Fruit fly (Drosophila melanogaster): ENCODE measurements around the gene CG32563.
A peak's percentile ranks its signal among the peaks of the same experiment; 100 is the strongest.

Gene CG32563

DNA sequence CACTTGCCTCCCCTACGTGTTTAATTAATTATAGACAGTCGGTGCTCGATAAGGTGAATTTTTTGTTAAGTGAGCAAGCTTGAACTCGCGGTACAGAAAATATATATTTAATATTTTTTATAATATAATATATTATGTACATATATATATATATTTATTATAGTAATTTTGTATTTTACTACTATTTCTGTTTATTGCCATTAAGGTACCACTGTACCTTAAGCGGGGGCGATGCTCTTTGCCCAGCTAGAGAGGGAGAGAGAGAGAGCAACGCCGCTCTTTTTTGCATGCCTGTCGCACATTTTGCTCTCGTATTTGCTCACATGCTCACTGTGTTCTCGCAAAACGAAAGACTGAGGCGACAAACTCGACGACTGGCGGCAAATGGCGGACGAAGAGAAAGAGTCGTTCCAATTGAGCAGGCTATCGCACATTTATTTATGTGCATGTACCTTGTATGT is 37.7 kb upstream of the CG32563 start:
- TF ChIP-seq Poxn (GFP tag; IDR thresholded peaks at IDR 0.05): 0 out of 2 replicates have a peak, but pooled peaks have one; percentile 25
- TF ChIP-seq Hr51 (GFP tag; optimal IDR thresholded peaks at IDR 0.05): peak in 1 of 2 experiments; percentile 64
- 0 out of 2 replicates have a peak, but pooled peaks have one; percentile 23 for TF ChIP-seq Awh (GFP tag; IDR thresholded peaks at IDR 0.05)
- TF ChIP-seq Nf-YA (GFP tag; IDR thresholded peaks at IDR 0.05): no peak
- TF ChIP-seq CG11247 (GFP tag; IDR thresholded peaks at IDR 0.05): peak; percentile 63; the same call in 1 of the 2 replicates
- TF ChIP-seq Elba2 (GFP tag; optimal IDR thresholded peaks at IDR 0.05): peak; percentile 77
- peak; percentile 23 for TF ChIP-seq CG17359 (tag; optimal IDR thresholded peaks at IDR 0.05)
- TF ChIP-seq al (GFP tag; IDR thresholded peaks at IDR 0.05): peak; percentile 41; the same call in 1 of the 2 replicates
- peak; percentile 79 for TF ChIP-seq CG9932 (GFP tag; IDR thresholded peaks at IDR 0.05)
- TF ChIP-seq E2f2 (GFP tag; IDR thresholded peaks at IDR 0.05): peak; percentile 30; the same call in 1 of the 2 replicates
- TF ChIP-seq Stat92E (GFP tag; optimal IDR thresholded peaks at IDR 0.05): no peak
- no peak for TF ChIP-seq pfk (GFP tag; optimal IDR thresholded peaks at IDR 0.05)
- TF ChIP-seq zen2 (GFP tag; IDR thresholded peaks at IDR 0.05; ENCODE audit: partially characterized antibody): no peak
- peak; percentile 33 for TF ChIP-seq D19A (tag; optimal IDR thresholded peaks at IDR 0.05)
- TF ChIP-seq CG12391 (tag; optimal IDR thresholded peaks at IDR 0.05): peak; percentile 39
- TF ChIP-seq Trl (optimal IDR thresholded peaks at IDR 0.05): peak; percentile 45 to 47
- TF ChIP-seq Trl (GFP tag; optimal IDR thresholded peaks at IDR 0.05): no peak
- no peak for TF ChIP-seq cato (GFP tag; optimal IDR thresholded peaks at IDR 0.05; ENCODE audit: borderline replicate concordance)
- peak; percentile 7 for TF ChIP-seq CG1233 (GFP tag; optimal IDR thresholded peaks at IDR 0.05)
- peak; percentile 44 for TF ChIP-seq CG15514 (GFP tag; optimal IDR thresholded peaks at IDR 0.05)
- peak; percentile 28 for TF ChIP-seq Sox100B (GFP tag; optimal IDR thresholded peaks at IDR 0.05)
- TF ChIP-seq CG11695 (GFP tag; IDR thresholded peaks at IDR 0.05): peak; percentile 69; the same call in 2 of the 3 replicates
- peak; percentile 2 for TF ChIP-seq Blimp-1 (GFP tag; optimal IDR thresholded peaks at IDR 0.05)
- TF ChIP-seq CG32532 (GFP tag; IDR thresholded peaks at IDR 0.05): peak; percentile 77
- TF ChIP-seq Med (GFP tag): peak; percentile 38
- TF ChIP-seq TFAM (GFP tag; optimal IDR thresholded peaks at IDR 0.05): no peak
- TF ChIP-seq CG11504 (tag; optimal IDR thresholded peaks at IDR 0.05): peak; percentile 56
- TF ChIP-seq otp (GFP tag; IDR thresholded peaks at IDR 0.05): 0 out of 3 replicates have a peak, but pooled peaks have one; percentile 44
- TF ChIP-seq Fer3 (tag; optimal IDR thresholded peaks at IDR 0.05): peak; percentile 58
- peak; percentile 45 for TF ChIP-seq CoRest (tag; optimal IDR thresholded peaks at IDR 0.05)
- peak; percentile 52 for TF ChIP-seq CG6813 (GFP tag; optimal IDR thresholded peaks at IDR 0.05)
- peak; percentile 8 for TF ChIP-seq MTF-1 (GFP tag; optimal IDR thresholded peaks at IDR 0.05; ENCODE audit: borderline replicate concordance)
- TF ChIP-seq CG7556 (GFP tag; optimal IDR thresholded peaks at IDR 0.05): peak; percentile 22
- peak; percentile 57 for TF ChIP-seq unpg (GFP tag; optimal IDR thresholded peaks at IDR 0.05)
- TF ChIP-seq CG18599 (GFP tag; optimal IDR thresholded peaks at IDR 0.05): peak; percentile 73
- no peak for TF ChIP-seq en (GFP tag; optimal IDR thresholded peaks at IDR 0.05)
- TF ChIP-seq cas (GFP tag; IDR thresholded peaks at IDR 0.05): 0 out of 2 replicates have a peak, but pooled peaks have one; percentile 18
- TF ChIP-seq phol (tag; optimal IDR thresholded peaks at IDR 0.05): peak; percentile 7
- peak; percentile 43 for TF ChIP-seq CG9727 (GFP tag; optimal IDR thresholded peaks at IDR 0.05)
- peak; percentile 8 for TF ChIP-seq CG18619 (GFP tag; optimal IDR thresholded peaks at IDR 0.05)
- no peak for TF ChIP-seq CG12219 (GFP tag; optimal IDR thresholded peaks at IDR 0.05)
- TF ChIP-seq CG18262 (tag; optimal IDR thresholded peaks at IDR 0.05): peak; percentile 23
- TF ChIP-seq lmd (GFP tag; IDR thresholded peaks at IDR 0.05): peak; percentile 62; the same call in 1 of the 2 replicates
- peak; percentile 45 for TF ChIP-seq CG3281 (GFP tag; optimal IDR thresholded peaks at IDR 0.05)
- TF ChIP-seq CG14014 (GFP tag; IDR thresholded peaks at IDR 0.05): peak; percentile 63; the same call in 1 of the 2 replicates
- TF ChIP-seq Xbp1 (GFP tag; optimal IDR thresholded peaks at IDR 0.05): peak; percentile 21
- TF ChIP-seq grau (tag; optimal IDR thresholded peaks at IDR 0.05): peak; percentile 90
- peak; percentile 13 for TF ChIP-seq Deaf1 (tag; optimal IDR thresholded peaks at IDR 0.05)
- no peak for TF ChIP-seq ems (GFP tag; optimal IDR thresholded peaks at IDR 0.05)
